Fruit fly (Drosophila melanogaster) whole organism, embryonic: ENCODE data around the gene Mdh2.

Source experiments
- Atf3 ChIP-seq: fragments of 200-800 bp; sonication (Bioruptor generic); optimal IDR thresholded peaks from 3 replicates; lab custom pipeline; 2016; ENCODE audit warnings: missing biosample characterization, missing genetic modification characterization
- B-H1 ChIP-seq: fragments of 200-800 bp; sonication (Bioruptor generic); IDR thresholded peaks from 3 replicates; pipeline ENCODE4 v1.3.6; 2022; ENCODE audit warnings: missing biosample characterization, missing genetic modification characterization
- B-H2 ChIP-seq: fragments of 200-800 bp; sonication (Bioruptor generic); optimal IDR thresholded peaks from 2 replicates; lab custom pipeline; 2018; ENCODE audit warnings: missing biosample characterization, mild to moderate bottlenecking, missing genetic modification characterization
- CG1024 ChIP-seq: fragments of 200-800 bp; sonication (Bioruptor generic); IDR thresholded peaks from 2 replicates; pipeline ENCODE4 v1.3.6; 2022; ENCODE audit warnings: missing biosample characterization, missing genetic modification characterization
- CG10366 ChIP-seq: fragments of 200-800 bp; sonication (Bioruptor generic); IDR thresholded peaks from 2 replicates; pipeline ENCODE4 v1.3.6; 2022; ENCODE audit warnings: missing biosample characterization, missing genetic modification characterization
- CG11560 ChIP-seq: fragments of 200-800 bp; sonication (Bioruptor generic); IDR thresholded peaks from 3 replicates; pipeline ENCODE4 v1.3.6; 2022; ENCODE audit warnings: missing biosample characterization, missing genetic modification characterization
- CG12769 ChIP-seq: fragments of 200-800 bp; sonication (Bioruptor generic); optimal IDR thresholded peaks from 2 replicates; lab custom pipeline; 2019; ENCODE audit warnings: missing biosample characterization, mild to moderate bottlenecking, missing genetic modification characterization, moderate library complexity
- CG13624 ChIP-seq: fragments of 200-800 bp; sonication (Bioruptor generic); optimal IDR thresholded peaks from 2 replicates; lab custom pipeline; 2016; ENCODE audit warnings: missing biosample characterization, missing genetic modification characterization
- CG14014 ChIP-seq: fragments of 200-800 bp; sonication (Bioruptor generic); IDR thresholded peaks from 2 replicates; pipeline ENCODE4 v1.3.6; 2022; ENCODE audit warnings: missing biosample characterization, missing genetic modification characterization
- CG15011 ChIP-seq: fragments of 200-800 bp; sonication (Bioruptor generic); optimal IDR thresholded peaks from 3 replicates; lab custom pipeline; 2018; ENCODE audit warnings: missing biosample characterization, mild to moderate bottlenecking, missing genetic modification characterization
- CG17328 ChIP-seq: fragments of 200-800 bp; sonication (Bioruptor generic); IDR thresholded peaks from 2 replicates; pipeline ENCODE4 v1.3.6; 2022; ENCODE audit warnings: missing biosample characterization, missing genetic modification characterization
- CG17829 ChIP-seq: fragments of 200-800 bp; optimal IDR thresholded peaks from 2 replicates; lab custom pipeline; 2019; ENCODE audit warnings: missing biosample characterization, mild to moderate bottlenecking, missing genetic modification characterization, moderate library complexity
- CG18764 ChIP-seq: fragments of 200-800 bp; sonication (Bioruptor generic); optimal IDR thresholded peaks from 3 replicates; lab custom pipeline; 2016; ENCODE audit warnings: missing biosample characterization, missing genetic modification characterization
- CG3065 ChIP-seq: fragments of 200-800 bp; sonication (Bioruptor generic); optimal IDR thresholded peaks from 2 replicates; lab custom pipeline; 2016; ENCODE audit warnings: missing biosample characterization, missing genetic modification characterization
- CG34224 ChIP-seq: fragments of 200-800 bp; sonication (Bioruptor generic); IDR thresholded peaks from 3 replicates; pipeline ENCODE4 v1.3.6; 2022; ENCODE audit warnings: missing biosample characterization, missing genetic modification characterization; ENCODE audit not compliant: partially characterized antibody
- CG34422 ChIP-seq: fragments of 200-800 bp; sonication (Bioruptor generic); IDR thresholded peaks from 3 replicates; pipeline ENCODE4 v1.3.6; 2022; ENCODE audit warnings: missing biosample characterization, missing genetic modification characterization
- CG3847 ChIP-seq: fragments of 200-800 bp; sonication (Bioruptor generic); IDR thresholded peaks from 2 replicates; pipeline ENCODE4 v1.3.6; 2022; ENCODE audit warnings: missing biosample characterization, missing genetic modification characterization
- CG43689 ChIP-seq: fragments of 200-800 bp; sonication (Bioruptor generic); IDR thresholded peaks from 2 replicates; pipeline ENCODE4 v1.3.6; 2022; ENCODE audit warnings: missing biosample characterization, missing genetic modification characterization
- CG7271 ChIP-seq: fragments of 200-800 bp; sonication (Bioruptor generic); optimal IDR thresholded peaks from 2 replicates; lab custom pipeline; 2018; ENCODE audit warnings: missing biosample characterization, mild to moderate bottlenecking, missing genetic modification characterization, moderate library complexity
- CG8388 ChIP-seq: fragments of 200-800 bp; sonication (Bioruptor generic); optimal IDR thresholded peaks from 2 replicates; lab custom pipeline; 2019; ENCODE audit warnings: missing biosample characterization, mild to moderate bottlenecking, missing genetic modification characterization, moderate library complexity
- CG9215 ChIP-seq: fragments of 200-800 bp; sonication (Bioruptor generic); IDR thresholded peaks from 2 replicates; pipeline ENCODE4 v1.3.6; 2022; ENCODE audit warnings: missing biosample characterization, missing genetic modification characterization
- CG9727 ChIP-seq: fragments of 200-800 bp; sonication (Bioruptor generic); optimal IDR thresholded peaks from 3 replicates; lab custom pipeline; 2017; ENCODE audit warnings: missing biosample characterization, mild to moderate bottlenecking, missing genetic modification characterization
- CkIIα-i1 ChIP-seq: fragments of 200-800 bp; sonication (Bioruptor generic); IDR thresholded peaks from 2 replicates; pipeline ENCODE4 v1.3.6; 2022; ENCODE audit warnings: missing biosample characterization, missing genetic modification characterization
- Doc3 ChIP-seq: fragments of 200-800 bp; sonication (Bioruptor generic); IDR thresholded peaks from 3 replicates; pipeline ENCODE4 v1.3.6; 2022; ENCODE audit warnings: missing biosample characterization, missing genetic modification characterization; ENCODE audit not compliant: partially characterized antibody
- Dref ChIP-seq: fragments of 200-800 bp; sonication (Bioruptor generic); IDR thresholded peaks from 2 replicates; pipeline ENCODE4 v1.3.6; 2022; ENCODE audit warnings: missing biosample characterization, missing genetic modification characterization
- Ets97D ChIP-seq: fragments of 200-800 bp; sonication (Bioruptor generic); optimal IDR thresholded peaks from 3 replicates; lab custom pipeline; 2016; ENCODE audit warnings: missing biosample characterization, missing genetic modification characterization
- GATAe ChIP-seq: fragments of 200-800 bp; sonication (Bioruptor generic); conservative IDR thresholded peaks from 2 replicates; pipeline ENCODE4 v1.3.6; 2022; ENCODE audit warnings: missing biosample characterization, missing genetic modification characterization
- HHEX ChIP-seq: fragments of 200-800 bp; sonication (Bioruptor generic); optimal IDR thresholded peaks from 3 replicates; lab custom pipeline; 2017; ENCODE audit warnings: missing biosample characterization, mild to moderate bottlenecking, missing genetic modification characterization, missing genetic modification reagents
- Hey ChIP-seq: fragments of 200-800 bp; sonication (Bioruptor generic); optimal IDR thresholded peaks from 3 replicates; lab custom pipeline; 2018; ENCODE audit warnings: missing biosample characterization, mild to moderate bottlenecking, missing genetic modification characterization
- MTF-1 ChIP-seq: fragments of 200-800 bp; sonication (Bioruptor generic); optimal IDR thresholded peaks from 2 replicates; lab custom pipeline; 2018; ENCODE audit warnings: missing biosample characterization, mild to moderate bottlenecking, missing genetic modification characterization, borderline replicate concordance
- NfI ChIP-seq: fragments of 200-800 bp; sonication (Bioruptor generic); optimal IDR thresholded peaks from 3 replicates; lab custom pipeline; 2018; ENCODE audit warnings: missing biosample characterization, mild to moderate bottlenecking, missing genetic modification characterization, moderate library complexity
- Optix ChIP-seq: fragments of 200-800 bp; sonication (Bioruptor generic); IDR thresholded peaks from 3 replicates; pipeline ENCODE4 v1.3.6; 2022; ENCODE audit warnings: missing biosample characterization, missing genetic modification characterization
- Rfx ChIP-seq: fragments of 200-800 bp; sonication (Bioruptor generic); IDR thresholded peaks from 2 replicates; pipeline ENCODE4 v1.3.6; 2022; ENCODE audit warnings: missing biosample characterization, missing genetic modification characterization
- Ssrp ChIP-seq: fragments of 200-800 bp; sonication (Bioruptor generic); optimal IDR thresholded peaks from 2 replicates; lab custom pipeline; 2018; ENCODE audit warnings: missing biosample characterization, mild to moderate bottlenecking, missing genetic modification characterization, moderate library complexity
- ac ChIP-seq: fragments of 200-800 bp; sonication (Bioruptor generic); optimal IDR thresholded peaks from 3 replicates; lab custom pipeline; 2017; ENCODE audit warnings: missing biosample characterization, mild to moderate bottlenecking, missing genetic modification characterization
- bbx ChIP-seq: fragments of 200-800 bp; sonication (Bioruptor generic); IDR thresholded peaks from 2 replicates; pipeline ENCODE4 v1.3.6; 2022; ENCODE audit warnings: missing biosample characterization, missing genetic modification characterization; ENCODE audit not compliant: partially characterized antibody
- cg ChIP-seq: fragments of 200-800 bp; sonication (Bioruptor generic); optimal IDR thresholded peaks from 3 replicates; lab custom pipeline; 2019; ENCODE audit warnings: missing biosample characterization, mild to moderate bottlenecking, missing genetic modification characterization, moderate library complexity
- crp ChIP-seq, 2 experiments: fragments of 200-800 bp; sonication (Bioruptor generic); optimal IDR thresholded peaks; 2 replicates in 1 of 2; 3 replicates in 1 of 2; lab custom pipeline; 2017; ENCODE audit warnings: missing biosample characterization in 2 of 2, missing genetic modification characterization in 2 of 2, mild to moderate bottlenecking in 1 of 2, moderate library complexity in 1 of 2
- dmrt99B ChIP-seq: fragments of 200-800 bp; sonication (Bioruptor generic); optimal IDR thresholded peaks from 2 replicates; lab custom pipeline; 2018; ENCODE audit warnings: missing biosample characterization, mild to moderate bottlenecking, missing genetic modification characterization, moderate library complexity
- gce ChIP-seq: fragments of 200-800 bp; sonication (Bioruptor generic); IDR thresholded peaks from 3 replicates; pipeline ENCODE4 v1.3.6; 2022; ENCODE audit warnings: missing biosample characterization, missing genetic modification characterization
- gro ChIP-seq: fragments of 200-800 bp; sonication (Bioruptor generic); optimal IDR thresholded peaks from 2 replicates; lab custom pipeline; 2016; ENCODE audit warnings: missing biosample characterization, missing genetic modification characterization
- jigr1 ChIP-seq: fragments of 200-800 bp; sonication (Bioruptor generic); IDR thresholded peaks from 3 replicates; pipeline ENCODE4 v1.3.6; 2022; ENCODE audit warnings: missing biosample characterization, missing genetic modification characterization
- nerfin-1 ChIP-seq: fragments of 200-800 bp; sonication (Bioruptor generic); optimal IDR thresholded peaks from 3 replicates; lab custom pipeline; 2019; ENCODE audit warnings: missing biosample characterization, mild to moderate bottlenecking, missing genetic modification characterization, moderate library complexity
- oc ChIP-seq: fragments of 200-800 bp; sonication (Bioruptor generic); optimal IDR thresholded peaks from 2 replicates; lab custom pipeline; 2018; ENCODE audit warnings: missing biosample characterization, mild to moderate bottlenecking, missing genetic modification characterization, moderate library complexity
- pita ChIP-seq: fragments of 200-800 bp; sonication (Bioruptor generic); optimal IDR thresholded peaks from 2 replicates; lab custom pipeline; 2017; ENCODE audit warnings: missing biosample characterization, mild to moderate bottlenecking, missing genetic modification characterization
- psq ChIP-seq: fragments of 200-800 bp; sonication (Bioruptor generic); optimal IDR thresholded peaks from 2 replicates; lab custom pipeline; 2017; ENCODE audit warnings: missing biosample characterization, missing genetic modification characterization
- ro ChIP-seq: fragments of 200-800 bp; sonication (Bioruptor generic); IDR thresholded peaks from 2 replicates; pipeline ENCODE4 v1.3.6; 2022; ENCODE audit warnings: missing biosample characterization, missing genetic modification characterization
- run ChIP-seq: fragments of 200-800 bp; sonication (Bioruptor generic); optimal IDR thresholded peaks from 3 replicates; lab custom pipeline; 2018; ENCODE audit warnings: missing biosample characterization, mild to moderate bottlenecking, missing genetic modification characterization
- slp2 ChIP-seq: fragments of 200-800 bp; sonication (Bioruptor generic); optimal IDR thresholded peaks from 2 replicates; lab custom pipeline; 2016; ENCODE audit warnings: missing biosample characterization, missing genetic modification characterization
- vfl ChIP-seq: fragments of 200-800 bp; sonication (Bioruptor generic); optimal IDR thresholded peaks from 2 replicates; lab custom pipeline; 2016; ENCODE audit warnings: missing biosample characterization, missing genetic modification characterization
- zen ChIP-seq: fragments of 200-800 bp; sonication (Bioruptor generic); optimal IDR thresholded peaks from 3 replicates; lab custom pipeline; 2018; ENCODE audit warnings: missing biosample characterization, mild to moderate bottlenecking, missing genetic modification characterization, moderate library complexity

Mdh2 gene

DNA sequence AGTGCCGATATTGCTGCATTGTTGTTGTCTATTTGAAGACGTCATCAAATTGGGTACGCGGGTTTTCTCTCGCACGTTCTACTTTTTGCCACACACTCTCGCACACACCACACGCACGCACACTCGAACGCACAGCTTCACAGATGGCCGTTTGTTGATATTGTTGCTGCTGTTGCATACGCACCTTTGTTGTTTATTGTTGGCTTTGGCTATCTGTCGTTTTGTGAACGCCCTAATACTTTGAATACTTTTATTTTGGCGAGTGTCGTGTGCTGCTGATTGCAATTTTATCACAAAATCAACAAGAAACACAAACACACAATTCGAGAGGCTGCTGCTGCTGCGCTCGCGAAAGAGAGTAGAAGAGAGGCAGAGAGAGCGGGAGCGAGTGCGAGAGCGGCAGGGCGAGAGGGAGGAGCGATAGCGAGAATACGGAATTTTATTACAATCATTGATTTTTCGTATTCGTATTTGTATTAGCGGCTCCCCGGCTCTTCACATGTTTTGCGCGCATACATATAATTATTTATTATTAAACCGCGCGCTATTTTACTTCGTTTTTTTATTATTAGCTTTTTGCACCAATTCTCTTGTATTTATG is 27.6 kb upstream of the Mdh2 start (continued):
- TF ChIP-seq Rfx (GFP tag; lab: Robert Waterston, UW) (no peak), run (tag; lab: Kevin White, UChicago) (peak; percentile 5), CG3065 (no peak), CG43689 (GFP tag; lab: Robert Waterston, UW) (no peak), B-H1 (GFP tag; lab: Robert Waterston, UW) (no peak), CG11560 (tag; lab: Robert Waterston, UW) (no peak), CG14014 (GFP tag; lab: Robert Waterston, UW) (no peak), Hey (peak; percentile 47), CG9215 (GFP tag; lab: Robert Waterston, UW) (no peak), bbx (no peak), B-H2 (GFP tag; lab: Kevin White, UChicago) (peak; percentile 23), oc (tag; lab: Kevin White, UChicago) (no peak), CG34224 (GFP tag; lab: Robert Waterston, UW) (no peak), Optix (GFP tag; lab: Robert Waterston, UW) (no peak), CG12769 (peak; percentile 34), crp (GFP tag; optimal IDR thresholded peaks at IDR 0.05; lab: Kevin White, UChicago) (no peak), Doc3 (GFP tag; lab: Robert Waterston, UW) (no peak), pita (GFP tag; lab: Kevin White, UChicago) (no peak), CG34422 (no peak), CG15011 (GFP tag; lab: Kevin White, UChicago) (no peak), MTF-1 (GFP tag; lab: Kevin White, UChicago) (peak; percentile 48), CG8388 (no peak), CG13624 (GFP tag; lab: Kevin White, UChicago) (peak; percentile 41), CG17328 (GFP tag; lab: Robert Waterston, UW) (no peak), ro (no peak), Ssrp (no peak), HHEX (GFP tag; lab: Kevin White, UChicago) (peak; percentile 7), zen (tag; lab: Kevin White, UChicago) (peak; percentile 47), psq (GFP tag; lab: Kevin White, UChicago) (no peak), slp2 (GFP tag; lab: Kevin White, UChicago) (peak; percentile 30), vfl (GFP tag; lab: Kevin White, UChicago) (no peak), CG17829 (tag; lab: Kevin White, UChicago) (peak; percentile 26), NfI (GFP tag; lab: Kevin White, UChicago) (peak; percentile 28), CG18764 (GFP tag; lab: Kevin White, UChicago) (peak; percentile 41), gro (no peak), CG3847 (GFP tag; lab: Robert Waterston, UW) (no peak), GATAe (no peak), CG1024 (GFP tag; lab: Robert Waterston, UW) (no peak), CG10366 (GFP tag; lab: Robert Waterston, UW) (no peak), Ets97D (GFP tag; lab: Kevin White, UChicago) (peak; percentile 25), gce (GFP tag; lab: Robert Waterston, UW) (no peak), cg (GFP tag; lab: Kevin White, UChicago) (peak; percentile 91), CG9727 (GFP tag; lab: Kevin White, UChicago) (peak; percentile 70), CG7271 (no peak), Dref (GFP tag; lab: Robert Waterston, UW) (no peak), dmrt99B (tag; lab: Kevin White, UChicago) (peak; percentile 30), nerfin-1 (tag; lab: Kevin White, UChicago) (peak; percentile 71), CkIIα-i1 (no peak), jigr1 (GFP tag; lab: Robert Waterston, UW) (no peak), Atf3 (GFP tag; lab: Kevin White, UChicago) (no peak), ac (GFP tag; lab: Kevin White, UChicago) (peak; percentile 61)
